Worm (Caenorhabditis elegans) whole organism, L1 larva: ENCODE measurements around the gene T25B9.11.
"Not testable (repeated sequence)": the region's sequence is repeated elsewhere in the genome, so short reads cannot be mapped to it uniquely, and the experiment has no call there.

Experiments
- C34B4.2 ChIP-seq: sonication (generic microtip); optimal IDR thresholded peaks from 2 replicates; lab custom pipeline; 2017; ENCODE audit warnings: mild to moderate bottlenecking, missing genetic modification characterization, missing compliant biosample characterization
- F16B12.6 ChIP-seq: fragments of 150-350 bp; optimal IDR thresholded peaks from 2 replicates; lab custom pipeline; 2014; ENCODE audit warnings: missing biosample characterization, missing genetic modification characterization
- aha-1 ChIP-seq: fragments of 150-350 bp; optimal IDR thresholded peaks from 2 replicates; lab custom pipeline; 2014; ENCODE audit warnings: missing biosample characterization, missing genetic modification characterization
- alr-1 ChIP-seq: fragments of 200-800 bp; sonication (Bioruptor generic); optimal IDR thresholded peaks from 2 replicates; lab custom pipeline; 2018; ENCODE audit warnings: borderline replicate concordance, mild to moderate bottlenecking, missing genetic modification characterization, missing compliant biosample characterization
- ceh-8 ChIP-seq: fragments of 200-800 bp; sonication (Bioruptor generic); optimal IDR thresholded peaks from 2 replicates; lab custom pipeline; 2018; ENCODE audit warnings: mild to moderate bottlenecking, missing genetic modification characterization, moderate library complexity, missing compliant biosample characterization
- ceh-82 ChIP-seq, 3 experiments: fragments of 150-350 bp in 1 of 3; sonication (generic microtip) in 2 of 3; optimal IDR thresholded peaks; 2 replicates each; lab custom pipeline; 2014 to 2017; ENCODE audit warnings: missing biosample characterization in 3 of 3, missing genetic modification characterization in 3 of 3
- ceh-88 ChIP-seq: fragments of 200-800 bp; sonication (Bioruptor generic); IDR thresholded peaks from 2 replicates; pipeline ENCODE4 v1.3.6; 2022; ENCODE audit warnings: missing genetic modification characterization, missing compliant biosample characterization
- ces-1 ChIP-seq: fragments of 150-350 bp; optimal IDR thresholded peaks from 2 replicates; lab custom pipeline; 2014; ENCODE audit warnings: missing biosample characterization, missing genetic modification reagents, missing genetic modification characterization
- dsc-1 ChIP-seq: sonication (generic microtip); optimal IDR thresholded peaks from 2 replicates; lab custom pipeline; 2016; ENCODE audit warnings: mild to moderate bottlenecking, missing genetic modification characterization, missing compliant biosample characterization
- egl-13 ChIP-seq: sonication (generic microtip); optimal IDR thresholded peaks from 2 replicates; lab custom pipeline; 2016; ENCODE audit warnings: missing genotype, missing genetic modification reagents, missing genetic modification characterization, missing compliant biosample characterization
- egl-27 ChIP-seq, 2 experiments: fragments of 150-350 bp in 1 of 2; sonication (generic microtip); optimal IDR thresholded peaks; 3 replicates each; lab custom pipeline; 2017 to 2018; ENCODE audit warnings: missing biosample characterization in 2 of 2, missing genetic modification characterization in 2 of 2, missing genetic modification reagents in 2 of 2
- elt-2 ChIP-seq: sonication (generic microtip); optimal IDR thresholded peaks from 2 replicates; lab custom pipeline; 2016; ENCODE audit warnings: missing genetic modification characterization, mild to moderate bottlenecking, inconsistent platforms, missing compliant biosample characterization, missing genetic modification reagents
- elt-3 ChIP-seq, 6 experiments: fragments of 150-350 bp in 1 of 6; sonication (generic microtip); optimal IDR thresholded peaks; 2 replicates each; lab custom pipeline; 2017 to 2018; ENCODE audit warnings: missing biosample characterization in 6 of 6, missing genetic modification characterization in 6 of 6, inconsistent platforms in 1 of 6
- fkh-10 ChIP-seq: sonication (generic microtip); optimal IDR thresholded peaks from 2 replicates; lab custom pipeline; 2017; ENCODE audit warnings: missing biosample characterization, missing genetic modification reagents, missing genetic modification characterization
- hlh-17 ChIP-seq: fragments of 200-800 bp; sonication (Bioruptor generic); optimal IDR thresholded peaks from 2 replicates; lab custom pipeline; 2018; ENCODE audit warnings: missing genetic modification characterization, mild to moderate bottlenecking, missing compliant biosample characterization, moderate library complexity, borderline replicate concordance
- irx-1 ChIP-seq: sonication (generic microtip); optimal IDR thresholded peaks from 2 replicates; lab custom pipeline; 2016; ENCODE audit warnings: missing genetic modification characterization, missing compliant biosample characterization
- jun-1 ChIP-seq: fragments of 150-350 bp; optimal IDR thresholded peaks from 2 replicates; lab custom pipeline; 2014; ENCODE audit warnings: missing biosample characterization, missing genetic modification reagents, missing genetic modification characterization
- lin-15B ChIP-seq: fragments of 150-350 bp; sonication (generic microtip); optimal IDR thresholded peaks from 3 replicates; lab custom pipeline; 2014; ENCODE audit warnings: missing biosample characterization, missing genetic modification characterization
- lin-35 ChIP-seq, 2 experiments: fragments of 150-350 bp; optimal IDR thresholded peaks; 2 replicates each; lab custom pipeline; 2014; ENCODE audit warnings: missing biosample characterization in 2 of 2, missing genetic modification characterization in 2 of 2, missing genetic modification reagents in 2 of 2
- lin-39 ChIP-seq: fragments of 150-350 bp; optimal IDR thresholded peaks from 2 replicates; lab custom pipeline; 2014; ENCODE audit warnings: missing biosample characterization, missing genetic modification reagents, missing genetic modification characterization
- mdl-1 ChIP-seq, 2 experiments: fragments of 150-350 bp; optimal IDR thresholded peaks; 2 replicates each; lab custom pipeline; 2014 to 2017; ENCODE audit warnings: missing biosample characterization in 2 of 2, missing genetic modification characterization in 2 of 2, inconsistent platforms in 1 of 2
- mef-2 ChIP-seq: fragments of 150-350 bp; optimal IDR thresholded peaks from 2 replicates; lab custom pipeline; 2014; ENCODE audit warnings: missing biosample characterization, missing genetic modification characterization
- mep-1 ChIP-seq: fragments of 150-350 bp; optimal IDR thresholded peaks from 2 replicates; lab custom pipeline; 2014; ENCODE audit warnings: missing biosample characterization, missing genetic modification characterization
- nhr-11 ChIP-seq: fragments of 150-350 bp; optimal IDR thresholded peaks from 2 replicates; lab custom pipeline; 2014; ENCODE audit warnings: missing biosample characterization, missing genetic modification characterization
- nhr-12 ChIP-seq: sonication (generic microtip); optimal IDR thresholded peaks from 2 replicates; lab custom pipeline; 2017; ENCODE audit warnings: missing biosample characterization, missing genetic modification characterization
- nhr-237 ChIP-seq: fragments of 150-350 bp; optimal IDR thresholded peaks from 2 replicates; lab custom pipeline; 2014; ENCODE audit warnings: missing biosample characterization, missing genetic modification characterization
- nhr-47 ChIP-seq: sonication (generic microtip); optimal IDR thresholded peaks from 2 replicates; lab custom pipeline; 2016; ENCODE audit warnings: mild to moderate bottlenecking, missing genetic modification characterization, moderate library complexity, missing compliant biosample characterization
- nhr-76 ChIP-seq: sonication (generic microtip); optimal IDR thresholded peaks from 2 replicates; lab custom pipeline; 2017; ENCODE audit warnings: missing biosample characterization, missing genetic modification characterization
- nhr-77 ChIP-seq: fragments of 150-350 bp; optimal IDR thresholded peaks from 2 replicates; lab custom pipeline; 2014; ENCODE audit warnings: missing biosample characterization, missing genetic modification characterization
- nhr-90 ChIP-seq: sonication (generic microtip); optimal IDR thresholded peaks from 2 replicates; lab custom pipeline; 2016; ENCODE audit warnings: mild to moderate bottlenecking, missing genetic modification characterization, missing compliant biosample characterization; ENCODE audit not compliant: poor library complexity
- rnt-1 ChIP-seq: sonication (generic microtip); optimal IDR thresholded peaks from 2 replicates; lab custom pipeline; 2016; ENCODE audit warnings: mild to moderate bottlenecking, missing genetic modification characterization, moderate library complexity, missing compliant biosample characterization
- skn-1 ChIP-seq: fragments of 150-350 bp; optimal IDR thresholded peaks from 2 replicates; lab custom pipeline; 2014; ENCODE audit warnings: missing biosample characterization, missing genetic modification characterization
- snu-23 ChIP-seq: sonication (generic microtip); optimal IDR thresholded peaks from 2 replicates; lab custom pipeline; 2016; ENCODE audit warnings: missing genetic modification characterization, missing compliant biosample characterization
- sox-4 ChIP-seq: sonication (generic microtip); optimal IDR thresholded peaks from 2 replicates; lab custom pipeline; 2016; ENCODE audit warnings: missing genetic modification characterization, missing compliant biosample characterization
- vab-15 ChIP-seq: sonication (generic microtip); optimal IDR thresholded peaks from 2 replicates; lab custom pipeline; 2017; ENCODE audit warnings: missing genotype, mild to moderate bottlenecking, missing genetic modification characterization, missing compliant biosample characterization
- ztf-11 ChIP-seq, 2 experiments: sonication (generic microtip); optimal IDR thresholded peaks; 2 replicates each; lab custom pipeline; 2016 to 2017; ENCODE audit warnings: missing genetic modification characterization in 2 of 2, missing biosample characterization in 1 of 2, missing compliant biosample characterization in 1 of 2
- ztf-4 ChIP-seq: fragments of 150-350 bp; optimal IDR thresholded peaks from 2 replicates; lab custom pipeline; 2014; ENCODE audit warnings: missing biosample characterization, missing genetic modification characterization

The T25B9.11 gene

DNA sequence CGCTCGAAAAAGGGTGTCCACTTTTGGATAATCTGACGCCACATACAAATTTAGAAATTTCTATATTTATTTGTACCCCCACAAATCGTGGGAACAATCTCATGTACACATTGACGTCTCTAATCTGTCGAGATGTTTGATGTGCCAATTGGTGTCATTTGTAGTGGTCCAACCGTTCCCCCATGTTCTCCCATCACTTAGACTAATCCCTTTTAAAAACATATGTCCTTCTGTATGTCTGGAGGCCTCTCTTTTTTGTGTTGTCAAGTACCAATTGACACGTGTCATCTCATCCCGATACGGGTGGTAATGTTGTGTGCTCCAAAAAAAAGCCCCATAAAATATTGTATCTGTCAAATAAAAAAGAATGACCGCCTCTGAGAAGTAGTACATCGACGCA is 19.0 kb upstream of the T25B9.11 start:
- no peak for TF ChIP-seq fkh-10 (GFP tag; lab: Kevin White, UChicago)
- TF ChIP-seq irx-1: no peak

DNA sequence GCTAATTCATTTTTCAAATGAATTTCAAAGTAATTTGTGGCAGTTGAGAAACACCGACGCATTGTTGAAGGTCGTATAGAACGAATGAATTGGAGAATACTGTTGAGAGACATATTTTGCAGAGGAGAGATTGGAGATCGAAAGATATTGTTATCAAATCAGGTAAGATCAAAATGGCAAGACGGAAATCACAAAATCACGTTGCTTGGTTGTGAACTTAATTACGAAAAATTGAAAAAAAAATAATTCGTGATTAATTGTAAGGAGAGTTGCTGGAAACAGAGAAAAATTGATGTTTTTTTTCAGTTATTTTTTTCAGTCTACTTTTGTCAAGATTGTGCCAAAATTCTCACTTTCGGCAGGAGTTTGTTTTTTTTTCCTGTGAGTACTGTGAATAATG is 14.3 kb upstream of the T25B9.11 start, which contains the start of gene T25B9.1:
Gene T25B9.1, minus strand, starts transcription at position 101 of the 400 bp plus-strand sequence.
- TF ChIP-seq elt-3 (tag; optimal IDR thresholded peaks at IDR 0.05; lab: Kevin White, UChicago): peak in 1 of 6 experiments; percentile 80
- TF ChIP-seq ceh-82 (tag; optimal IDR thresholded peaks at IDR 0.05; lab: Kevin White, UChicago): no peak

DNA sequence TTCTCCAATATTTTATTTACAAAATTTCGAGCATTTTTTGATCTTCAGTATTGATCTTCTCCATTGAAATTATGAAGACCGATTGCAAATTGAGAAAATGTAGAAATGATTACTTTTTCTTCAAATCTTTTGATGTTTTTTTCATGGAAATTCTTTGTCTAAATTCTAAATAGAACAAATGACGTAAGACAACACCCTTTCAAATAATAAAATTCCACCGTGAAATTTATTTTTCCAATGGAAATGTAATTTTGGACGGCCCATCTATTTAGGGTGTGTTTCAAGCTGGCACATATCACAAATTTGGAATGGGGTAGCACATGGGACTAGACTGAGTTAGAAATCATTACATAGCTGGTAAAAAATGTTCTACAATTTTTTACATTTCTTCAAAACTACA is 12.6 kb upstream of the T25B9.11 start, which contains the start of gene T25B9.2:
Gene T25B9.2, minus strand, starts transcription at position 101 of the 400 bp plus-strand sequence.
- not testable (repeated sequence) for TF ChIP-seq ces-1 (GFP tag; lab: Kevin White, UChicago); lin-15B (tag; lab: Kevin White, UChicago); skn-1 (tag; lab: Kevin White, UChicago)

DNA sequence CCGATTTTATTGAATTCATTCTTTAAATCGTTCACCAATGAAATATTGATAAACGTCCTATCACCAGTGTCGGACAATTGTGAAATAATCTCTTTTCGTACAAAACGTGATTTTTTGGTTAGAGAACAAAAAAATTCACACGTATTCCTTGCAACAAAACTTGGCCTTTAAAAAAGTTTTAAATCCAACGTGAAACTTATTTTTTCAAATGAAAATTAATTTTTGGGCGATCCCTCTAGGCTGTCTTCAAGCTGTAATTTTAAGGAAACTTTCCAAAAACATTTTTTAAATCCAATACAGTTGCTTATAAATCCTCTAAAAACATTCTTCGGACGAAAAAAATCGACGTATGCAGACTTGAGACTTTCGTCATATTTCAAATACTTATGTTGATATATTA is 9.6 kb upstream of the T25B9.11 start, which contains the start of gene T25B9.5:
Gene T25B9.5, minus strand, starts transcription at position 101 of the 400 bp plus-strand sequence.
- TF ChIP-seq snu-23 (no peak), dsc-1 (tag; lab: Kevin White, UChicago) (no peak), alr-1 (tag; lab: Kevin White, UChicago) (no peak), egl-27 (tag; optimal IDR thresholded peaks at IDR 0.05; lab: Kevin White, UChicago) (no peak)
- TF ChIP-seq, all 84 proteins: peak for 0

DNA sequence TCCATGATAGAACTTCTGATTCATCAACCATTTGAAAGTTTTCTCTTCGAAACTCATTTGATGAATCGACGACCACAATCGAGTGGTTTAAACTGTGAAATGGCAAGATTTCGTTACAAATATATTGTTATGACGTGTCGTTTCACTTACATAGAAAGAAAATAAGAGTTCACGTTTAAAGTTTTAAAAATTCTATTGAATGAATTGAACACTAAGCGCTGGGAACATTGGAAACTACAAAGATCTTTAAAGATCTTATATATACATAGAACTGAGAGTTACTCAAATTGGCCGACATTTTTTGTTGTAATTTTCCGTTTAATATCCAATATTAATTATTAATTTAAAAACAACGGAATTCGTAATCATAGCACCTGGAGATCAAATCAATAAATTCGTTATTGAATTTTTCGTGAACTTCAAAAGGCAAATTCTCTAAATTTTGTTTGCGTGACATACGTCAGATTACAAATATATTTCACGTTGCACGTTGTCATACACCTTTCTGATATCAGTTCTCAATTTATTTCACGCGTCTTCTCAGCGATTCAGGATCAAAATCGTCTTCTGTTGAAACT is 6.6 kb upstream of the T25B9.11 start, which contains the start of the genes T25B9.4 and T25B9.6:
Gene T25B9.4, minus strand, starts transcription at position 101 of the 578 bp plus-strand sequence.
Gene T25B9.6, plus strand, starts transcription at position 528 of the 578 bp plus-strand sequence.
- no peak for TF ChIP-seq ceh-8 (GFP tag; lab: Kevin White, UChicago)
- TF ChIP-seq ztf-11 (tag; optimal IDR thresholded peaks at IDR 0.05; lab: Kevin White, UChicago): no peak
- no peak for TF ChIP-seq elt-3 (tag; optimal IDR thresholded peaks at IDR 0.05; lab: Kevin White, UChicago)
- no peak for TF ChIP-seq egl-27 (tag; optimal IDR thresholded peaks at IDR 0.05; lab: Kevin White, UChicago)
- TF ChIP-seq egl-13 (tag; lab: Kevin White, UChicago): no peak
- TF ChIP-seq nhr-12 (tag; lab: Kevin White, UChicago): no peak
- TF ChIP-seq elt-2: no peak
- TF ChIP-seq sox-4 (tag; lab: Kevin White, UChicago): no peak
- TF ChIP-seq mdl-1 (tag; optimal IDR thresholded peaks at IDR 0.05; lab: Kevin White, UChicago): no peak
- no peak for TF ChIP-seq hlh-17 (GFP tag; lab: Kevin White, UChicago)
- TF ChIP-seq aha-1 (tag; lab: Kevin White, UChicago): no peak
- TF ChIP-seq ztf-4 (tag; lab: Kevin White, UChicago): no peak
- TF ChIP-seq alr-1 (tag; lab: Kevin White, UChicago): no peak
- no peak for TF ChIP-seq jun-1
- no peak for TF ChIP-seq nhr-11
- no peak for TF ChIP-seq nhr-237 (tag; lab: Kevin White, UChicago)
- TF ChIP-seq F16B12.6 (tag; lab: Kevin White, UChicago): no peak
- TF ChIP-seq vab-15 (tag; lab: Kevin White, UChicago): no peak

DNA sequence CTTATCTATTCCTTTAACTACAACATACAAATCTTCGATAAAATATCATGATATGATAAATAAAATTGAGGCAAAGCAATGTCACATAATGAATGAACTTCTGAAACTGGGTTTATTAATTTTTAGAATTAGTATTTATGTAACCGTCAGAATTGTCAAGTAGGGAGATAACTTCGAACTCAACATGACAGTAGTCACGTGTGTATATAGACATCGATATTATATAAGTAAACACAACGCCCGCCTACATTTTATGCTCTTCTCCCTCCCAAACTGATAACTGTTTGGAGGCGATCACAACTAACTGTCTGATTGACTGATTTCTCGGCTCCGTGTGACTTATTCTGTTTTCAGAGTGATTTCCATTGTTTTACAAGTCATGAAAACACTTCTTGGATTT is 3.0 kb upstream of the T25B9.11 start, which contains the start of gene ugt-54:
Gene ugt-54, plus strand, starts transcription at position 355 of the 400 bp plus-strand sequence.
- TF ChIP-seq irx-1: no peak
- TF ChIP-seq elt-2: peak; percentile 46
- TF ChIP-seq mep-1 (tag; lab: Kevin White, UChicago): no peak
- no peak for TF ChIP-seq nhr-47
- TF ChIP-seq nhr-90 (tag; lab: Kevin White, UChicago): peak; percentile 15
- no peak for TF ChIP-seq nhr-77 (tag; lab: Kevin White, UChicago)
- no peak for TF ChIP-seq rnt-1 (tag; lab: Kevin White, UChicago)
- no peak for TF ChIP-seq nhr-76 (tag; lab: Kevin White, UChicago)
- no peak for TF ChIP-seq mef-2 (tag; lab: Kevin White, UChicago)
- no peak for TF ChIP-seq lin-39
- peak in 1 of 2 experiments; percentile 0 for TF ChIP-seq lin-35 (GFP tag; optimal IDR thresholded peaks at IDR 0.05; lab: Kevin White, UChicago)
- TF ChIP-seq ceh-88: no peak
- TF ChIP-seq C34B4.2 (tag; lab: Kevin White, UChicago): no peak
- TF ChIP-seq, all 84 proteins: peak for 3
